Fruit fly (Drosophila melanogaster) whole organism, prepupa: Measurements from ENCODE around the gene CalpC.

Source experiments
- Blimp-1 ChIP-seq: fragments of 200-800 bp; sonication (Bioruptor generic); optimal IDR thresholded peaks from 3 replicates; lab custom pipeline; 2017; ENCODE audit warnings: missing biosample characterization, missing genetic modification characterization, mild to moderate bottlenecking, moderate library complexity, missing genetic modification reagents
- CG10631 ChIP-seq: fragments of 200-800 bp; sonication (Bioruptor generic); optimal IDR thresholded peaks from 2 replicates; lab custom pipeline; 2016; ENCODE audit warnings: missing biosample characterization, missing genetic modification characterization
- CG10669 ChIP-seq: fragments of 200-800 bp; sonication (Bioruptor generic); optimal IDR thresholded peaks from 3 replicates; lab custom pipeline; 2018; ENCODE audit warnings: missing biosample characterization, mild to moderate bottlenecking, missing genetic modification characterization, moderate library complexity
- CG11762 ChIP-seq: fragments of 200-800 bp; sonication (Bioruptor generic); optimal IDR thresholded peaks from 3 replicates; lab custom pipeline; 2016; ENCODE audit warnings: missing biosample characterization, missing genetic modification characterization; ENCODE audit not compliant: insufficient read depth
- CG1621 ChIP-seq: fragments of 200-800 bp; sonication (Bioruptor generic); optimal IDR thresholded peaks from 3 replicates; lab custom pipeline; 2018; ENCODE audit warnings: missing biosample characterization, mild to moderate bottlenecking, missing genetic modification characterization
- CG3032 ChIP-seq: fragments of 200-800 bp; optimal IDR thresholded peaks from 2 replicates; lab custom pipeline; 2019; ENCODE audit warnings: missing biosample characterization, mild to moderate bottlenecking, missing genetic modification characterization, moderate library complexity
- CG31627 ChIP-seq: fragments of 200-800 bp; sonication (Bioruptor generic); optimal IDR thresholded peaks from 3 replicates; lab custom pipeline; 2016; ENCODE audit warnings: missing biosample characterization, missing genetic modification characterization
- CG34406 ChIP-seq: fragments of 200-800 bp; sonication (Bioruptor generic); optimal IDR thresholded peaks from 3 replicates; lab custom pipeline; 2016; ENCODE audit warnings: missing biosample characterization, missing genetic modification characterization
- CG4318 ChIP-seq: fragments of 200-800 bp; sonication (Bioruptor generic); optimal IDR thresholded peaks from 3 replicates; lab custom pipeline; 2017; ENCODE audit warnings: missing biosample characterization, mild to moderate bottlenecking, missing genetic modification characterization
- CG6276 ChIP-seq: fragments of 200-800 bp; sonication (Bioruptor generic); optimal IDR thresholded peaks from 2 replicates; lab custom pipeline; 2017; ENCODE audit warnings: missing biosample characterization, mild to moderate bottlenecking, missing genetic modification characterization
- CG8119 ChIP-seq: fragments of 200-800 bp; sonication (Bioruptor generic); IDR thresholded peaks from 3 replicates; pipeline ENCODE4 v1.3.6; 2022; ENCODE audit warnings: missing biosample characterization, missing genetic modification characterization
- CG8319 ChIP-seq: fragments of 200-800 bp; sonication (Bioruptor generic); optimal IDR thresholded peaks from 3 replicates; lab custom pipeline; 2016; ENCODE audit warnings: missing biosample characterization, missing genetic modification characterization
- Eip75B ChIP-seq: fragments of 200-800 bp; sonication (Bioruptor generic); optimal IDR thresholded peaks from 3 replicates; lab custom pipeline; 2016; ENCODE audit warnings: missing biosample characterization, missing genetic modification characterization
- Eip78C ChIP-seq: fragments of 200-800 bp; sonication (Bioruptor generic); peaks from one replicate; lab custom pipeline; 2016; ENCODE audit warnings: missing biosample characterization, missing genetic modification characterization
- Ets21C ChIP-seq: fragments of 200-800 bp; sonication (Bioruptor generic); optimal IDR thresholded peaks from 3 replicates; lab custom pipeline; 2016; ENCODE audit warnings: missing biosample characterization, missing genetic modification characterization
- Gug ChIP-seq: fragments of 200-800 bp; sonication (Bioruptor generic); IDR thresholded peaks from 2 replicates; pipeline ENCODE4 v1.3.6; 2022; ENCODE audit warnings: missing biosample characterization, missing genetic modification characterization
- Hr39 ChIP-seq: fragments of 200-800 bp; sonication (Bioruptor generic); optimal IDR thresholded peaks from 2 replicates; lab custom pipeline; 2016; ENCODE audit warnings: missing biosample characterization, missing genetic modification characterization
- Hr4 ChIP-seq: fragments of 200-800 bp; sonication (Bioruptor generic); optimal IDR thresholded peaks from 3 replicates; lab custom pipeline; 2016; ENCODE audit warnings: missing biosample characterization, missing genetic modification characterization
- Lpt ChIP-seq: fragments of 200-800 bp; sonication (Bioruptor generic); optimal IDR thresholded peaks from 3 replicates; lab custom pipeline; 2016; ENCODE audit warnings: missing biosample characterization, missing genetic modification characterization
- Met ChIP-seq: fragments of 200-800 bp; sonication (Bioruptor generic); optimal IDR thresholded peaks from 3 replicates; lab custom pipeline; 2016; ENCODE audit warnings: missing biosample characterization, missing genetic modification characterization
- OdsH ChIP-seq: fragments of 200-800 bp; sonication (Bioruptor generic); optimal IDR thresholded peaks from 3 replicates; lab custom pipeline; 2016; ENCODE audit warnings: missing biosample characterization, missing genetic modification characterization
- Sox102F ChIP-seq: fragments of 200-800 bp; sonication (Bioruptor generic); optimal IDR thresholded peaks from 2 replicates; lab custom pipeline; 2016; ENCODE audit warnings: missing biosample characterization, mild to moderate bottlenecking, missing genetic modification characterization
- Sox14 ChIP-seq: fragments of 200-800 bp; sonication (Bioruptor generic); optimal IDR thresholded peaks from 3 replicates; lab custom pipeline; 2016; ENCODE audit warnings: missing biosample characterization, missing genetic modification characterization
- achi ChIP-seq: fragments of 200-800 bp; sonication (Bioruptor generic); optimal IDR thresholded peaks from 3 replicates; lab custom pipeline; 2016; ENCODE audit warnings: missing biosample characterization, missing genetic modification characterization
- eg ChIP-seq: fragments of 200-800 bp; sonication (Bioruptor generic); IDR thresholded peaks from 3 replicates; pipeline ENCODE4 v1.3.6; 2022; ENCODE audit warnings: missing biosample characterization, missing genetic modification characterization
- esn ChIP-seq: fragments of 200-800 bp; sonication (Bioruptor generic); optimal IDR thresholded peaks from 2 replicates; lab custom pipeline; 2016; ENCODE audit warnings: missing biosample characterization, mild to moderate bottlenecking, missing genetic modification characterization, moderate library complexity
- fd85E ChIP-seq: fragments of 200-800 bp; sonication (Bioruptor generic); optimal IDR thresholded peaks from 3 replicates; lab custom pipeline; 2016; ENCODE audit warnings: missing biosample characterization, missing genetic modification characterization
- fkh ChIP-seq: fragments of 200-800 bp; sonication (Bioruptor generic); optimal IDR thresholded peaks from 3 replicates; lab custom pipeline; 2017; ENCODE audit warnings: missing biosample characterization, mild to moderate bottlenecking, missing genetic modification characterization, moderate library complexity
- pdm3 ChIP-seq: fragments of 200-800 bp; sonication (Bioruptor generic); optimal IDR thresholded peaks from 3 replicates; lab custom pipeline; 2016; ENCODE audit warnings: missing biosample characterization, missing genetic modification characterization
- spab ChIP-seq: fragments of 200-800 bp; sonication (Bioruptor generic); optimal IDR thresholded peaks from 2 replicates; lab custom pipeline; 2017; ENCODE audit warnings: missing biosample characterization, mild to moderate bottlenecking, missing genetic modification characterization, missing genetic modification reagents
- ss ChIP-seq, 2 experiments: fragments of 200-800 bp; sonication (Bioruptor generic); optimal IDR thresholded peaks; 2 replicates in 1 of 2; 3 replicates in 1 of 2; lab custom pipeline; 2017 to 2018; ENCODE audit warnings: mild to moderate bottlenecking in 2 of 2, missing biosample characterization in 2 of 2, missing genetic modification characterization in 2 of 2, moderate library complexity in 1 of 2
- svp ChIP-seq: fragments of 200-800 bp; sonication (Bioruptor generic); peaks from one replicate; lab custom pipeline; 2016; ENCODE audit warnings: missing biosample characterization, missing genetic modification characterization
- vri ChIP-seq: fragments of 200-800 bp; sonication (Bioruptor generic); optimal IDR thresholded peaks from 3 replicates; lab custom pipeline; 2016; ENCODE audit warnings: missing biosample characterization, mild to moderate bottlenecking, missing genetic modification characterization

CalpC gene

DNA sequence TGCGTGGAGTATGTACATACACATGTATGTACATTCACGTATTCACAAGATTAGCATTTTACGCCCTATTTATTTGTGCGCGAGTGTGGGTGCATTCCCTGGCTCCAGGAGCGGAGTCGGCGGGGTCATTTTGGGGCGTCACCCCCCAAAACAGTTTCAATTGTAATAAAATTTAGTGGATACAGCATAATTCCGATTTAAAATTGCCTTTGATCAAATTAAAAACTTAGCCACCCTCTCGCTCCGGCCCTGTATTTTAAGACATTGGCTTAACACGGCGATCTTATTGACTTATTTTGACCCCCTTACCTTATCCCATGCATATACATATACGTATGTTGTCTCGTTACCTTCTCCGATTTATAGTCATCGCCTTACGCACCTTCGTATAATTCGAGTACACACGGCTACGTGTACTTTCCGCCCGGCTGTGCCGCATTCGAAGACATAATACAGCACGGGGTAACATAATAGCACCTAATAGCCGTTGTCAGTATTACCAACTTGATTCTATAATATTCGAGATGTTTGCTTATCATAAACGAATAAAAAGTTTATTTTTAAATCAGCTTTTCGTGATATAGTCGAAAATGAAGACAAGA is 46.1 kb upstream of the CalpC start (continued):
- peak; percentile 87 for TF ChIP-seq Sox102F (GFP tag; lab: Kevin White, UChicago)
- peak; percentile 79 for TF ChIP-seq CG6276 (GFP tag; lab: Kevin White, UChicago)
- peak; percentile 95 for TF ChIP-seq Hr39
- peak; percentile 96 for TF ChIP-seq Eip78C (GFP tag; lab: Kevin White, UChicago)
- TF ChIP-seq eg (GFP tag; lab: Robert Waterston, UW) = peak; percentile 96
- TF ChIP-seq CG3032 (tag; lab: Kevin White, UChicago) = peak; percentile 87
- TF ChIP-seq CG10669 (GFP tag; lab: Kevin White, UChicago) = peak; percentile 87
- TF ChIP-seq Blimp-1 (GFP tag; lab: Kevin White, UChicago) = peak; percentile 56
- TF ChIP-seq pdm3 (GFP tag; lab: Kevin White, UChicago) = peak; percentile 92
- peak; percentile 88 for TF ChIP-seq esn (GFP tag; lab: Kevin White, UChicago)
- TF ChIP-seq CG10631 (GFP tag; lab: Kevin White, UChicago) = peak; percentile 88
- peak; percentile 90 for TF ChIP-seq Ets21C (GFP tag; lab: Kevin White, UChicago)
- peak; percentile 91 for TF ChIP-seq OdsH (GFP tag; lab: Kevin White, UChicago)
- peak; percentile 91 for TF ChIP-seq Sox14 (GFP tag; lab: Kevin White, UChicago)
- peak; percentile 89 for TF ChIP-seq CG34406 (GFP tag; lab: Kevin White, UChicago)
- peak; percentile 88 for TF ChIP-seq Gug
- TF ChIP-seq CG11762 (GFP tag; lab: Kevin White, UChicago) = peak; percentile 83
- peak; percentile 84 for TF ChIP-seq CG4318
- TF ChIP-seq Met (GFP tag; lab: Kevin White, UChicago) = peak; percentile 88
- TF ChIP-seq CG1621 (tag; lab: Kevin White, UChicago) = peak; percentile 86
- TF ChIP-seq vri (GFP tag; lab: Kevin White, UChicago) = peak; percentile 73

DNA sequence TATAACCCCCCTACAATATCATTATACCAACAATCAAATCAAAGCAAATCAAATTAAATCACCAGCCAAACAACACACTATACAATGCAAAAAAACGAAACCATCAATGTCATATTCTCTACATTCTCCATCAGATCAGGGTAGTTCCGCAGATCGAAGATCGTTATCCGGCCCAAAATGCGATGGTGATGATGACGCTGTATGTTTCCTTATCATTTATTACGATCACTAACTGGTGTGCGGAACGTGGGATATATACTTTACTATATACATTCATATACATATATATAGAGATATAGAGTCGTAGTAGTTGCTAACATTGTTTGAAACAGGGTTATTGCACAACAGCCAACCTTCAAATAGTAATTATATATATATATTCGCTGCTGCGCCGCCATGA is 44.3 kb upstream of the CalpC start:
- TF ChIP-seq CG4318 (no peak), CG1621 (tag; lab: Kevin White, UChicago) (no peak), CG34406 (GFP tag; lab: Kevin White, UChicago) (no peak), fd85E (GFP tag; lab: Kevin White, UChicago) (no peak), Sox14 (GFP tag; lab: Kevin White, UChicago) (no peak), CG11762 (GFP tag; lab: Kevin White, UChicago) (no peak), ss (GFP tag; optimal IDR thresholded peaks at IDR 0.05; lab: Kevin White, UChicago) (no peak), CG3032 (tag; lab: Kevin White, UChicago) (no peak), CG31627 (no peak), Eip75B (GFP tag; lab: Kevin White, UChicago) (no peak), CG6276 (GFP tag; lab: Kevin White, UChicago) (no peak), spab (GFP tag; lab: Kevin White, UChicago) (no peak), Lpt (GFP tag; lab: Kevin White, UChicago) (no peak)

DNA sequence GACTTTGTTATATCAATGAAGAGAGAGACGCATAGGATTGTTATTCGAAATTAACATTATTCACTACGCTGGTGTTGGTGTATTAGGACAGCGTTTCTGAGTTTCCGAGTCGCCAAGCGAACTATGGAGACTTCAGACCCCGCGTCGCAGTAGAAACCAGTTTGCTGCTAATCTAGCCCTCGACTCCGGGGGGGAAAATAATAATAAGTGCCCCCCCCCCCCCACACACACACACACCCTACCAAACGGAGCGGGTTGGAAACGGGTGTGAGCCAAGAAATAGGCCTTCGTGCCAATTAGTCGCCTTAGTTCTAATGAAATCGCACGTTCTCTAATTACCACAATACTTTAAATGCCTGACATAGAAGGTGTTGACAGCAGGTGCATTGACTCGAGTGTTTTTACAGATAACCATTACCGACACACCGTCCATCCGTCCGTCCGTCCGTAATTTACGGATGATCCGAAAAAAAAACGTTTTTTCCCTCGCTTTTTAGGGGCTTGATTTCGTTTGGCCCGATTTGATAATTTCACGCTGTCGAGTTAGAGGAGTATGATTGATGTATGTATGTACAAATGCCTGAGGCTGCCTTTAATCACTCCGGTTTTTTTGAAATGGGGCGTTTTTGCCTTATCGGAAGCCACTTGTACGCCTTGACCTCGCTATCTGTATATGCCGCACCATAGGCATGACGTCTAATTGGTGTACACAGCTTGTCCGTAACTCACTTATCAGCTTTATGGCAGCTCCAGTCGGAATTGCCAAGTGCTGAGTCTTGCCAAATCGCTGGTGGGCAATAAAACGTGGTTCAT is 43.6 kb upstream of the CalpC start:
- no peak for TF ChIP-seq achi (GFP tag; lab: Kevin White, UChicago)
- peak; percentile 20 for TF ChIP-seq Eip78C (GFP tag; lab: Kevin White, UChicago)
- TF ChIP-seq vri (GFP tag; lab: Kevin White, UChicago) = peak; percentile 78
- TF ChIP-seq CG8119 (GFP tag; lab: Robert Waterston, UW) = no peak
- TF ChIP-seq fkh (GFP tag; lab: Kevin White, UChicago) = peak; percentile 34
- no peak for TF ChIP-seq CG8319
- TF ChIP-seq Hr4 (GFP tag; lab: Kevin White, UChicago) = no peak
- peak; percentile 93 for TF ChIP-seq svp (GFP tag; lab: Kevin White, UChicago)
